Worm (Caenorhabditis elegans): ENCODE results near the gene K11D12.14.

ce11 chrV:5097035-5097434, 47.6 kb downstream of the K11D12.14 start, which contains the start of gene C04F5.2:
- no peak for TF ChIP-seq ama-1 (optimal IDR thresholded peaks at IDR 0.05)
- TF ChIP-seq hnd-1 (tag; optimal IDR thresholded peaks at IDR 0.05), result no peak
- no peak for TF ChIP-seq flt-1 (GFP tag; IDR thresholded peaks at IDR 0.05)
